Worm (Caenorhabditis elegans): ENCODE results near the gene rimb-1.

- TF ChIP-seq sox-4 (tag; optimal IDR thresholded peaks at IDR 0.05): no peak
- no peak for TF ChIP-seq ama-1 (optimal IDR thresholded peaks at IDR 0.05)
- TF ChIP-seq ceh-6 (GFP tag; optimal IDR thresholded peaks at IDR 0.05): no peak
- no peak for TF ChIP-seq nhr-232 (tag; optimal IDR thresholded peaks at IDR 0.05)
- no peak for TF ChIP-seq ttx-3 (tag; optimal IDR thresholded peaks at IDR 0.05)
Observed at ce11 chrIII:1804477-1804876, 16.3 kb downstream of the rimb-1 start.

Measured in whole organism, late embryonic.